Fruit fly (Drosophila melanogaster) Kc167 (cell line): Measurements from ENCODE around the gene Charon.

Source experiments
- Myc ChIP-seq: fragments of >200 bp; optimal IDR thresholded peaks from 2 replicates; lab custom pipeline; 2017; ENCODE audit warnings: missing external identifiers
- Sin3A ChIP-seq: fragments of >200 bp; optimal IDR thresholded peaks from 2 replicates; lab custom pipeline; 2018; ENCODE audit warnings: missing external identifiers
- h ChIP-seq: fragments of >200 bp; optimal IDR thresholded peaks from 3 replicates; lab custom pipeline; 2018; ENCODE audit warnings: missing external identifiers
- insv ChIP-seq: fragments of >200 bp; optimal IDR thresholded peaks from 3 replicates; lab custom pipeline; 2018; ENCODE audit warnings: missing external identifiers
- psq ChIP-seq: fragments of >200 bp; optimal IDR thresholded peaks from 2 replicates; lab custom pipeline; 2017; ENCODE audit warnings: missing external identifiers
- ttk ChIP-seq: sonication (Bioruptor generic); optimal IDR thresholded peaks from 2 replicates; lab custom pipeline; 2017; ENCODE audit warnings: missing external identifiers

Gene Charon

dm6 chr2L:1136993-1137392 lies 35.6 kb downstream of the Charon start:
- TF ChIP-seq Myc (lab: Kevin White, UChicago) (no peak), psq (lab: Kevin White, UChicago) (no peak), Sin3A (lab: Kevin White, UChicago) (no peak), h (no peak), insv (no peak), ttk (lab: Kevin White, UChicago) (no peak)

- no peak for TF ChIP-seq psq (lab: Kevin White, UChicago)
- TF ChIP-seq insv = no peak
- no peak for TF ChIP-seq Myc (lab: Kevin White, UChicago)
- no peak for TF ChIP-seq Sin3A (lab: Kevin White, UChicago)
- TF ChIP-seq h = no peak
- no peak for TF ChIP-seq ttk (lab: Kevin White, UChicago)
Measured at dm6 chr2L:1135495-1135894, 37.1 kb downstream of the Charon start.

DNA sequence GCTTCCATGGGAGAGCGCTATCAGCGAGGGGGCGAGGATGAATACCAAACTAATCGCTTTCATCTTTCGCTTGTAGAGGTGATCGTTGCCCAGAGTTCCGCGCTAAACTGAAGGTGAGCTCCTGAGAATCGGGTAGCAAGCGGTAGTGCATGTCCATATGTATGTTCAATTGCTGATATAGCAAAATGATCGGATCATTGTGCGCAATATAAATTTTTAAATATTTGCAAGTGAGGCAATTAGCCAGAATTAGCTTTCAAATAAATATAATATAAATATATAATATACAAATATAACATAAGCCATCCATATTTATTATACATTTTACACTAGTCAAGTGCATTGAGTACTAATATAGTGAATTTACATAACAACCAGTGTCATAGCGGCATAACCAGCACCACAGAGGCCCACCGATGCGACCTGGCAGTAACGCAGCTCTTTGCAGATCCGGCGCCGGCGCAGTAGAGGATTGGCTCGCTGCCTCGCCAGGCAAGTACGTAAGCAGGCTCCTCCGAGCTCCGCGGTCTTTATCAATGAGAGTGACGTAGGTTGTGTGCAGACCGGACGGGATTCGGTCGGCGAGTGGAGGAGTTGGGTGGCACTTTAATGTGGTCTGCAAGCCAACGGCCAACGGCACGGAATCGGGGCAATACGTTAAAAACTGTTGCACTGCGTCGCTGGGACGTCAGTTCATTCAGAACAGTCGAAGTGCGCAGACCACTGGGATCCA lies 38.4 kb downstream of the Charon start, which contains the start of the genes Iris and CG4577:
Gene Iris (minus strand): TSS at position 88 of the 733 bp plus-strand sequence.
Gene CG4577 (plus strand): TSS at position 683 of the 733 bp plus-strand sequence.
- TF ChIP-seq Myc (lab: Kevin White, UChicago) (no peak), Sin3A (lab: Kevin White, UChicago) (no peak), ttk (lab: Kevin White, UChicago) (no peak), psq (lab: Kevin White, UChicago) (no peak), insv (no peak), h (no peak)

DNA sequence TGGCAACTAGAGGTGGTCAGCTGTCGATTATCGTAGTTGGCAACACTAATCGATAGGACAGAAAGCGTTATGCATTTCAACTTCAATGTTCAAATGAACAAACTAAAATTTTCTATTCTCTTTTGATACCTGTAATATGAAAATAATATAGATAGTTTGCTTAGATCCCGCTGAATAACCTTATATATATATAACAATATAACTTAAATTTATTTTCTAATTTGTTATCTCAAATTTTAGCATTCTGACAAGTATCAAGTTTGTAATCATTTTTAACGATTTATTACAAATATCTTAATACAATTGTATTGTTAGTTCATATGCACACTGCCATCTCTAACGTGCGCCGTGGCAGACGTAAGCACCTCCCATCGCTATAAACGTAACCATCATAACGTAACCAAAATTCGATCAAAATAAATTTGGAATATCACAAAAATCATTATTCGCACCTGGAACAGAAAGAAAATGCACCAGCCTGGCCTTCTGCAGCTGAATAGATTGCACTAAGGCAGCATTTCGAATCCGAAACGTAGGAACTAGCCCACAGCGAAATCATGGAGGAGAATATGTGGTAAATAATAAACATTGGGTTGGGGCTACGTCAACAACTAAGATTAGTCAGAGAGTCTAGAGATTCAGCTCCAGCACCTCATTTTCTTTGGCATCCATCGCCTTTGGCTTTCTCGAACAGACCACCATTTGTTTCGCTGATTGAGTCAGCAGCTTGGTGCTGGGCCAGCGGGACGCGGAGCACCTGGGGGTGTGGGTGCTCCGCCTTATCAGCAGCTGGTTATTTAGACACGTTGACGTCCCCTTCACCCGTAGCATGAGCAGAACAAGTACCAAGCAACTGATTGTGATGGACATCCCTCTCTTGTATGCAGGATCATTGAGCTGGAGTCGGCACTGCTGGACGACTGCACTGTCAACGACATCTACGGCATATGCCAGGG lies 43.4 kb downstream of the Charon start, which contains the start of the genes Pino and TBC1D23:
Gene Pino (minus strand): TSS at position 22 of the 956 bp plus-strand sequence.
Gene TBC1D23 (plus strand): TSS at position 385 of the 956 bp plus-strand sequence.
- TF ChIP-seq h = no peak

DNA sequence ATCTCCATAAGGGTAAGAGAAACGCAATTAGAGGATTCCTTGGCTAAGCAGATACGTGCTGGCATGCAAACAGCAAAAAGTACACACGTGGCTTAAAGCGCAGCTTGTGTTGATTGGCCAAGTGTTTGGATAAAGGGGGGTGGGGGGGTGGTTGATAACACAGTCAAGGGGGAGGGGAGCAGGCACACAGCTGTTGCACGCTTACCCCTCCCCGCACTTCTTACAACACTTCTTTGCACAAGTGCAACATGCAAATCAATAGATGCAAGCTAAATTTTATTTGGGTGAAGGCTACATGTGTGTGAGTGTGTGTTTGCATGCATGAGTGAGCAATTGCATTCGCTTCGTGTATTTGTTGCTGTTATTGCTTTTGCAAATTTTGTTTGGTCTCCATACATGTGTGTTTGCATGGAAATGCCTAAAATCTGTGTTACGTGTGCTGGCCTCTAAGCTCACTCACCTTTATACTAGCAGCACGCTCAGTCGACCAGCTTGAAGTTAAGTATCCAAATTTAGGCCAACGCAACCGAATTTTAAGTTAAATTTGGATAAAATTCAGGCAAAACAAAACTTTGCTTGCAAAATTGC lies 44.2 kb downstream of the Charon start:
- TF ChIP-seq Myc (lab: Kevin White, UChicago) (no peak), ttk (lab: Kevin White, UChicago) (no peak), Sin3A (lab: Kevin White, UChicago) (no peak), psq (lab: Kevin White, UChicago) (no peak), h (no peak), insv (no peak)

DNA sequence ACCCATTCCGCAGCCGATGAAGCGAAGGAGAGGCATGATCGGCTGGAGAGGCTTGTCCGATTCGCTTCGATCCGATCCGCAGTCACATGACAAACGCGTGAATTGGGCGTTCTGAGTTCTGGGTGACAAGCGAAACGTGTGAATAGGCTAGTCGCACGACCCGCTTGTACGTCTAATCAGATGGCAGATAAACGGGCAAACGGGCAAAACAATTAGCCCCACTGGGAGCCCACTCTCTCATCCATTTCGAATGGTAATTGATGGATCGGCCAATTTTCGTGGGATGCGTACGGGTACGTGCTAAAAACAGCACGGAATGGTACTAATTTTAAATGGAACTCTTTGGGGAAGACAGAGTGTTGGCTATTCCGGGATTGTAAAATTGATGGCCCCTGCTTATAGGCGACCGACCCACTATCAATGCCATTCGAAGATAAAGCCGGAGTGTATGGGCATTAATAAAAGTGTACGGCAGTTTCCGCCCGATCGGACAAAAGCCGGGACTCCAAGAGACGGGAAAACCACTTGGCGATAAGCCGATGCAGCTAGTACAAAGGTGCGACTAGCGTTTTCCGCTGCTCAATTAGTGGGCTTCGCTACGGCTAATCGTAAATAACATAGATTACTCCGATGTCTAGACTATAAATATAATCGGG lies 45.0 kb downstream of the Charon start:
- no peak for TF ChIP-seq h
- TF ChIP-seq Sin3A (lab: Kevin White, UChicago) = no peak
- no peak for TF ChIP-seq Myc (lab: Kevin White, UChicago)
- no peak for TF ChIP-seq insv
- TF ChIP-seq psq (lab: Kevin White, UChicago) = no peak
- no peak for TF ChIP-seq ttk (lab: Kevin White, UChicago)

- TF ChIP-seq h (no peak), Sin3A (lab: Kevin White, UChicago) (no peak), insv (no peak), psq (lab: Kevin White, UChicago) (no peak), Myc (lab: Kevin White, UChicago) (no peak)
Measured at dm6 chr2L:1126527-1126926, 46.1 kb downstream of the Charon start.

DNA sequence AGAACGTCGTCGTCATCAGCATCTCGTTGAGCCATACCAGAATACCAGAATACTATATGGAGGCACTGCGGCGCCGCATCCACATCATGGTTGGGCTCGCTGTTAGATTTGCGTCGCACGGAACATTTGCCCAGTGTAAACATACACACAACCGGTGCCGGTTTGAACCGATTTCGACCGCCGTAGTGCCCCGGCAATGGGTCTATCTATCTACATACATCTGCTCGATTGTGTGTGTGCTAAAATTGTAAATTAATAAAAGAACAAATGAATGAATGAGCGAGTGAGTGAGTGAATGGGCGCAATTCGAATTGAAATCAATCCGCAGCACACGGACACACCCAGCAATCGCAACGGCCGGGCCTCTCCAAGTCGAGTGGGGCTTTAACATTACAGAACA lies 47.2 kb downstream of the Charon start:
- TF ChIP-seq psq (lab: Kevin White, UChicago) (no peak), insv (no peak), h (no peak), ttk (lab: Kevin White, UChicago) (no peak), Sin3A (lab: Kevin White, UChicago) (no peak), Myc (lab: Kevin White, UChicago) (no peak)

DNA sequence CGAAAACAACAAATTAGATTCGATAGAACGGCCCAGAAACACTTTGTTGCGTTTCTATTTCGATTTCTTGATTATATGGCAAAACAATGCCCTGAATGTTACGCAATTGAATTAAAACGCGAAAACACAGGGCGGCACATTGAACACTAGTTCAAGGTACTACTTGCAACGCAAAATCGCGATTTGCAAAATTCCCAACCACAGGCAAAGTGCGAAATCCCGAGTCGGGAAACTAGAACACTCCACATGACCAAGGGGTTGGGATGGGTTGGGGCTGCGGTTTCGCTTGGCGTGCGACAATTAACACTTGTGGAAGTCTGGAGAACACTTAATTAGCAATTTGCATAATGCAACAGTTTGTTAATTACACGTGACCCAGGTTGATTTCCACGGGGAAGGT lies 48.3 kb downstream of the Charon start:
- TF ChIP-seq h = no peak
- no peak for TF ChIP-seq Sin3A (lab: Kevin White, UChicago)
- no peak for TF ChIP-seq insv
- TF ChIP-seq Myc (lab: Kevin White, UChicago) = no peak
- TF ChIP-seq psq (lab: Kevin White, UChicago) = no peak
- no peak for TF ChIP-seq ttk (lab: Kevin White, UChicago)

dm6 chr2L:1123078-1123818 lies 49.4 kb downstream of the Charon start:
- TF ChIP-seq h = no peak
- no peak for TF ChIP-seq psq (lab: Kevin White, UChicago)
- no peak for TF ChIP-seq insv
- no peak for TF ChIP-seq Myc (lab: Kevin White, UChicago)
- no peak for TF ChIP-seq ttk (lab: Kevin White, UChicago)
- TF ChIP-seq Sin3A (lab: Kevin White, UChicago) = no peak

DNA sequence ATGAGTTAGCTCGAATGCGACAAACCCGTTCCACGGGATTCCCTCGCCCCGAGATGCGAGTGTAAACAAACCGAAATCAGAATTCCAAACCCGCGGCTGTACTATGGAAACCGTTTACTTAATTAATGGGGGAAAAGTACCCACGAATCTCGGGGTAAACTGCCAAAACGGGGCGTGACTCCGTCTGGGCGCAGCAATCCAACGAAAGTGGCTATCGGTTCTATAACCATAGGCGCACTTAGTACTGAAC lies 50.0 kb downstream of the Charon start:
- no peak for TF ChIP-seq h
- TF ChIP-seq ttk (lab: Kevin White, UChicago) = no peak
- TF ChIP-seq Sin3A (lab: Kevin White, UChicago) = no peak
- TF ChIP-seq Myc (lab: Kevin White, UChicago) = no peak
- no peak for TF ChIP-seq psq (lab: Kevin White, UChicago)
- no peak for TF ChIP-seq insv
